Fruit fly (Drosophila melanogaster) whole organism, embryonic: ENCODE results near the gene Synd.

Source experiments
- Awh ChIP-seq: fragments of 200-800 bp; sonication (Bioruptor generic); IDR thresholded peaks from 2 replicates; pipeline ENCODE4, ENCODE4 v1.3.6; 2022; ENCODE audit warnings: missing biosample characterization, missing genetic modification characterization
- BEAF-32 ChIP-seq: fragments of 200-800 bp; sonication (Bioruptor generic); optimal IDR thresholded peaks from 3 replicates; lab custom pipeline; 2017; ENCODE audit warnings: missing biosample characterization, missing genetic modification characterization, mild to moderate bottlenecking, moderate library complexity, missing genetic modification reagents
- Bgb ChIP-seq: fragments of 200-800 bp; sonication (Bioruptor generic); IDR thresholded peaks from 2 replicates; pipeline ENCODE4 v1.3.6; 2022; ENCODE audit warnings: missing biosample characterization, missing genetic modification characterization; ENCODE audit not compliant: partially characterized antibody
- Bteb2 ChIP-seq: fragments of 200-800 bp; sonication (Bioruptor generic); optimal IDR thresholded peaks from 2 replicates; lab custom pipeline; 2016; ENCODE audit warnings: missing biosample characterization, missing genetic modification characterization
- CG12391 ChIP-seq: fragments of 200-800 bp; sonication (Bioruptor generic); optimal IDR thresholded peaks from 3 replicates; lab custom pipeline; 2018; ENCODE audit warnings: missing biosample characterization, mild to moderate bottlenecking, missing genetic modification characterization, moderate library complexity
- CG12769 ChIP-seq: fragments of 200-800 bp; sonication (Bioruptor generic); optimal IDR thresholded peaks from 2 replicates; lab custom pipeline; 2019; ENCODE audit warnings: missing biosample characterization, mild to moderate bottlenecking, missing genetic modification characterization, moderate library complexity
- CG14014 ChIP-seq: fragments of 200-800 bp; sonication (Bioruptor generic); IDR thresholded peaks from 2 replicates; pipeline ENCODE4 v1.3.6; 2022; ENCODE audit warnings: missing biosample characterization, missing genetic modification characterization
- CG14050 ChIP-seq: fragments of 200-800 bp; sonication (Bioruptor generic); IDR thresholded peaks from 3 replicates; pipeline ENCODE4 v1.3.6; 2022; ENCODE audit warnings: missing biosample characterization, missing genetic modification characterization
- CG15073 ChIP-seq: fragments of 200-800 bp; sonication (Bioruptor generic); optimal IDR thresholded peaks from 2 replicates; lab custom pipeline; 2016; ENCODE audit warnings: missing biosample characterization, missing genetic modification characterization
- CG15601 ChIP-seq: fragments of 200-800 bp; sonication (Bioruptor generic); optimal IDR thresholded peaks from 3 replicates; lab custom pipeline; 2019; ENCODE audit warnings: missing biosample characterization, mild to moderate bottlenecking, missing genetic modification characterization, moderate library complexity
- CG1602 ChIP-seq: fragments of 200-800 bp; sonication (Bioruptor generic); optimal IDR thresholded peaks from 3 replicates; lab custom pipeline; 2016; ENCODE audit warnings: missing biosample characterization, missing genetic modification characterization
- CG17328 ChIP-seq: fragments of 200-800 bp; sonication (Bioruptor generic); IDR thresholded peaks from 2 replicates; pipeline ENCODE4 v1.3.6; 2022; ENCODE audit warnings: missing biosample characterization, missing genetic modification characterization
- CG17359 ChIP-seq: fragments of 200-800 bp; sonication (Bioruptor generic); optimal IDR thresholded peaks from 3 replicates; lab custom pipeline; 2018; ENCODE audit warnings: missing biosample characterization, mild to moderate bottlenecking, missing genetic modification characterization, moderate library complexity
- CG18476 ChIP-seq: fragments of 200-800 bp; sonication (Bioruptor generic); optimal IDR thresholded peaks from 2 replicates; lab custom pipeline; 2016; ENCODE audit warnings: missing biosample characterization, mild to moderate bottlenecking, missing genetic modification characterization
- CG33213 ChIP-seq: fragments of 200-800 bp; sonication (Bioruptor generic); optimal IDR thresholded peaks from 3 replicates; lab custom pipeline; 2016; ENCODE audit warnings: missing biosample characterization, missing genetic modification characterization
- CG33557 ChIP-seq: fragments of 200-800 bp; sonication (Bioruptor generic); optimal IDR thresholded peaks from 2 replicates; lab custom pipeline; 2019; ENCODE audit warnings: missing biosample characterization, mild to moderate bottlenecking, missing genetic modification characterization, moderate library complexity
- CG4404 ChIP-seq: fragments of 200-800 bp; sonication (Bioruptor generic); IDR thresholded peaks from 2 replicates; pipeline ENCODE4 v1.3.6; 2022; ENCODE audit warnings: missing biosample characterization, missing genetic modification characterization
- CG6689 ChIP-seq: fragments of 200-800 bp; sonication (Bioruptor generic); IDR thresholded peaks from 2 replicates; pipeline ENCODE4 v1.3.6; 2022; ENCODE audit warnings: missing biosample characterization, missing genetic modification characterization
- CG9876 ChIP-seq: fragments of 200-800 bp; sonication (Bioruptor generic); optimal IDR thresholded peaks from 2 replicates; lab custom pipeline; 2016; ENCODE audit warnings: missing biosample characterization, missing genetic modification characterization
- CoRest ChIP-seq: fragments of 200-800 bp; sonication (Bioruptor generic); optimal IDR thresholded peaks from 3 replicates; lab custom pipeline; 2018; ENCODE audit warnings: missing biosample characterization, mild to moderate bottlenecking, missing genetic modification characterization, moderate library complexity
- Eip74EF ChIP-seq, 2 experiments: fragments of 200-800 bp in 1 of 2; fragments of >200 bp in 1 of 2; sonication (Bioruptor generic) in 1 of 2; optimal IDR thresholded peaks; 2 replicates each; lab custom pipeline; 2017 to 2019; ENCODE audit warnings: missing biosample characterization in 2 of 2, missing genetic modification characterization in 2 of 2, mild to moderate bottlenecking in 1 of 2, moderate library complexity in 1 of 2
- Ets97D ChIP-seq: fragments of 200-800 bp; sonication (Bioruptor generic); optimal IDR thresholded peaks from 3 replicates; lab custom pipeline; 2016; ENCODE audit warnings: missing biosample characterization, missing genetic modification characterization
- Fer2 ChIP-seq: fragments of 200-800 bp; sonication (Bioruptor generic); optimal IDR thresholded peaks from 2 replicates; lab custom pipeline; 2018; ENCODE audit warnings: missing biosample characterization, mild to moderate bottlenecking, missing genetic modification characterization, moderate library complexity
- GATAe ChIP-seq: fragments of 200-800 bp; sonication (Bioruptor generic); conservative IDR thresholded peaks from 2 replicates; pipeline ENCODE4 v1.3.6; 2022; ENCODE audit warnings: missing biosample characterization, missing genetic modification characterization
- Gsc ChIP-seq: fragments of 200-800 bp; sonication (Bioruptor generic); IDR thresholded peaks from 2 replicates; pipeline ENCODE4 v1.3.6; 2022; ENCODE audit warnings: missing biosample characterization, missing genetic modification characterization
- H2.0 ChIP-seq: fragments of 200-800 bp; sonication (Bioruptor generic); IDR thresholded peaks from 2 replicates; pipeline ENCODE4 v1.3.6; 2022; ENCODE audit warnings: missing biosample characterization, missing genetic modification characterization
- MESR4 ChIP-seq: fragments of 200-800 bp; sonication (Bioruptor generic); optimal IDR thresholded peaks from 2 replicates; lab custom pipeline; 2018; ENCODE audit warnings: missing biosample characterization, mild to moderate bottlenecking, missing genetic modification characterization, moderate library complexity
- Med ChIP-seq: fragments of 200-800 bp; sonication (Bioruptor generic); peaks from one replicate; lab custom pipeline; 2016; ENCODE audit warnings: missing biosample characterization, missing genetic modification characterization, mild to moderate bottlenecking, inconsistent platforms, moderate library complexity
- NK7.1 ChIP-seq: fragments of 200-800 bp; sonication (Bioruptor generic); optimal IDR thresholded peaks from 3 replicates; lab custom pipeline; 2016; ENCODE audit warnings: missing biosample characterization, missing genetic modification characterization
- Nf-YA ChIP-seq: fragments of 200-800 bp; sonication (Bioruptor generic); IDR thresholded peaks from 2 replicates; pipeline ENCODE4 v1.3.6; 2022; ENCODE audit warnings: missing biosample characterization, missing genetic modification characterization
- Opbp ChIP-seq: fragments of 200-800 bp; sonication (Bioruptor generic); IDR thresholded peaks from 3 replicates; pipeline ENCODE4 v1.3.6; 2022; ENCODE audit warnings: missing biosample characterization, missing genetic modification characterization; ENCODE audit not compliant: partially characterized antibody
- PHDP ChIP-seq: fragments of 200-800 bp; sonication (Bioruptor generic); optimal IDR thresholded peaks from 3 replicates; lab custom pipeline; 2018; ENCODE audit warnings: missing biosample characterization, mild to moderate bottlenecking, missing genetic modification characterization, moderate library complexity
- Sox102F ChIP-seq: fragments of 200-800 bp; sonication (Bioruptor generic); optimal IDR thresholded peaks from 2 replicates; lab custom pipeline; 2018; ENCODE audit warnings: missing biosample characterization, mild to moderate bottlenecking, missing genetic modification characterization, moderate library complexity
- TFAM ChIP-seq: fragments of 200-800 bp; sonication (Bioruptor generic); optimal IDR thresholded peaks from 2 replicates; lab custom pipeline; 2017; ENCODE audit warnings: missing biosample characterization, missing genetic modification characterization, inconsistent platforms
- abd-A ChIP-seq: fragments of 200-800 bp; sonication (Bioruptor generic); optimal IDR thresholded peaks from 3 replicates; lab custom pipeline; 2019; ENCODE audit warnings: missing biosample characterization, mild to moderate bottlenecking, missing genetic modification characterization, moderate library complexity
- ci ChIP-seq: fragments of 200-800 bp; sonication (Bioruptor generic); IDR thresholded peaks from 3 replicates; pipeline ENCODE4 v1.3.6; 2022; ENCODE audit warnings: missing biosample characterization, missing genetic modification characterization
- dm ChIP-seq: fragments of 200-800 bp; sonication (Bioruptor generic); optimal IDR thresholded peaks from 3 replicates; lab custom pipeline; 2016; ENCODE audit warnings: missing biosample characterization, missing genetic modification characterization
- dmrt99B ChIP-seq: fragments of 200-800 bp; sonication (Bioruptor generic); optimal IDR thresholded peaks from 2 replicates; lab custom pipeline; 2018; ENCODE audit warnings: missing biosample characterization, mild to moderate bottlenecking, missing genetic modification characterization, moderate library complexity
- fd64A ChIP-seq: fragments of 200-800 bp; sonication (Bioruptor generic); optimal IDR thresholded peaks from 3 replicates; lab custom pipeline; 2018; ENCODE audit warnings: missing biosample characterization, mild to moderate bottlenecking, missing genetic modification characterization
- kay ChIP-seq: fragments of 200-800 bp; sonication (Bioruptor generic); optimal IDR thresholded peaks from 2 replicates; lab custom pipeline; 2016; ENCODE audit warnings: missing biosample characterization, missing genetic modification characterization
- pita ChIP-seq: fragments of 200-800 bp; sonication (Bioruptor generic); optimal IDR thresholded peaks from 2 replicates; lab custom pipeline; 2017; ENCODE audit warnings: missing biosample characterization, mild to moderate bottlenecking, missing genetic modification characterization
- row ChIP-seq: fragments of 200-800 bp; sonication (Bioruptor generic); IDR thresholded peaks from 3 replicates; pipeline ENCODE4 v1.3.6; 2022; ENCODE audit warnings: missing biosample characterization, missing genetic modification characterization
- seq ChIP-seq: fragments of 200-800 bp; sonication (Bioruptor generic); IDR thresholded peaks from 2 replicates; pipeline ENCODE4 v1.3.6; 2022; ENCODE audit warnings: missing biosample characterization, missing genetic modification characterization
- so ChIP-seq: fragments of 200-800 bp; sonication (Bioruptor generic); IDR thresholded peaks from 3 replicates; pipeline ENCODE4 v1.3.6; 2022; ENCODE audit warnings: missing biosample characterization, missing genetic modification characterization
- sob ChIP-seq: fragments of 200-800 bp; sonication (Bioruptor generic); IDR thresholded peaks from 2 replicates; pipeline ENCODE4 v1.3.6; 2022; ENCODE audit warnings: missing biosample characterization, missing genetic modification characterization
- sr ChIP-seq: fragments of 200-800 bp; sonication (Bioruptor generic); IDR thresholded peaks from 3 replicates; pipeline ENCODE4 v1.3.6; 2022; ENCODE audit warnings: missing biosample characterization, missing genetic modification characterization
- tll ChIP-seq, 2 experiments: fragments of 200-800 bp in 1 of 2; fragments of >200 bp in 1 of 2; sonication (Bioruptor generic) in 1 of 2; optimal IDR thresholded peaks; 2 replicates each; lab custom pipeline; 2017 to 2019; ENCODE audit warnings: missing biosample characterization in 2 of 2, missing genetic modification characterization in 2 of 2, mild to moderate bottlenecking in 1 of 2, moderate library complexity in 1 of 2
- ttk ChIP-seq: fragments of 200-800 bp; sonication (Bioruptor generic); IDR thresholded peaks from 2 replicates; pipeline ENCODE4 v2.1.2; 2022; ENCODE audit warnings: missing biosample characterization, missing genetic modification characterization
- tup ChIP-seq: fragments of 200-800 bp; sonication (Bioruptor generic); optimal IDR thresholded peaks from 2 replicates; lab custom pipeline; 2016; ENCODE audit warnings: missing biosample characterization, mild to moderate bottlenecking, missing genetic modification characterization, moderate library complexity
- z ChIP-seq: fragments of 200-800 bp; sonication (Bioruptor generic); IDR thresholded peaks from 3 replicates; pipeline ENCODE4 v1.3.6; 2022; ENCODE audit warnings: missing biosample characterization, missing genetic modification characterization

The Synd gene

dm6 chr3R:20834770-20835183 is 2.2 kb downstream of the Synd start (continued):
- TF ChIP-seq CG14050 (GFP tag; lab: Robert Waterston, UW) (no peak), CG17359 (tag; lab: Kevin White, UChicago) (peak; percentile 66), CG4404 (GFP tag; lab: Robert Waterston, UW) (no peak), Fer2 (tag; lab: Kevin White, UChicago) (no peak), kay (GFP tag; lab: Kevin White, UChicago) (no peak), Bteb2 (GFP tag; lab: Kevin White, UChicago) (peak; percentile 3), CG33557 (GFP tag; lab: Kevin White, UChicago) (no peak), CG1602 (no peak), CoRest (peak; percentile 58), PHDP (tag; lab: Kevin White, UChicago) (peak; percentile 77), Opbp (no peak), pita (GFP tag; lab: Kevin White, UChicago) (no peak), Med (peak; percentile 90), CG12769 (tag; lab: Kevin White, UChicago) (peak; percentile 83), sob (no peak), ttk (GFP tag; lab: Robert Waterston, UW) (no peak), Sox102F (GFP tag; lab: Kevin White, UChicago) (peak; percentile 53), Eip74EF (GFP tag; optimal IDR thresholded peaks at IDR 0.05; lab: Kevin White, UChicago) (peak in 1 of 2 experiments; percentile 1), seq (GFP tag; lab: Robert Waterston, UW) (peak; percentile 44; the same call in 1 of the 2 replicates), CG12391 (no peak), z (GFP tag; lab: Robert Waterston, UW) (0 out of 3 replicates have a peak, but pooled peaks have one; percentile 11), CG17328 (no peak), GATAe (GFP tag; lab: Robert Waterston, UW) (no peak), Nf-YA (no peak), dmrt99B (tag; lab: Kevin White, UChicago) (peak; percentile 36), row (GFP tag; lab: Robert Waterston, UW) (0 out of 3 replicates have a peak, but pooled peaks have one; percentile 9), ci (peak; percentile 58; the same call in 2 of the 3 replicates), NK7.1 (GFP tag; lab: Kevin White, UChicago) (peak; percentile 29), Ets97D (GFP tag; lab: Kevin White, UChicago) (no peak), so (GFP tag; lab: Robert Waterston, UW) (no peak), tll (GFP tag; optimal IDR thresholded peaks at IDR 0.05; lab: Kevin White, UChicago) (no peak), TFAM (GFP tag; lab: Kevin White, UChicago) (no peak), abd-A (tag; lab: Kevin White, UChicago) (no peak), CG9876 (GFP tag; lab: Kevin White, UChicago) (no peak), dm (no peak), sr (0 out of 3 replicates have a peak, but pooled peaks have one; percentile 5), BEAF-32 (GFP tag; lab: Kevin White, UChicago) (no peak), CG15073 (no peak), CG18476 (peak; percentile 4), CG6689 (no peak), fd64A (GFP tag; lab: Kevin White, UChicago) (peak; percentile 29), Awh (GFP tag; lab: Robert Waterston, UW) (0 out of 2 replicates have a peak, but pooled peaks have one; percentile 24), H2.0 (GFP tag; lab: Robert Waterston, UW) (no peak), Bgb (GFP tag; lab: Robert Waterston, UW) (no peak), CG33213 (GFP tag; lab: Kevin White, UChicago) (peak; percentile 37), tup (no peak), CG14014 (GFP tag; lab: Robert Waterston, UW) (peak; percentile 49; the same call in 1 of the 2 replicates), MESR4 (no peak), Gsc (GFP tag; lab: Robert Waterston, UW) (no peak), CG15601 (tag; lab: Kevin White, UChicago) (peak; percentile 48)
